Fruit fly (Drosophila melanogaster) S2 (cell line): ENCODE results near the gene CG32590.

Experiments used
- CG8478 ChIP-seq: fragments of >200 bp; optimal IDR thresholded peaks from 2 replicates; lab custom pipeline; 2018
- CTCF ChIP-seq, 2 experiments: fragments of >200 bp; optimal IDR thresholded peaks; 2 replicates each; lab custom pipeline; 2018

- TF ChIP-seq CG8478 (lab: Kevin White, UChicago) (no peak), CTCF (optimal IDR thresholded peaks at IDR 0.05; lab: Kevin White, UChicago) (no peak)
These were observed 2.5 kb downstream of the CG32590 start, which contains the start of gene CG14410 for dm6 chrX:14836425-14836824.
